Fruit fly (Drosophila melanogaster): Measurements from ENCODE around the gene Orct.
A peak's percentile ranks its signal among the peaks of the same experiment; 100 is the strongest.

The Orct gene

dm6 chr3R:24320342-24320711, 44.3 kb downstream of the Orct start (continued):
- peak; percentile 67 for TF ChIP-seq CG2116 (GFP tag; optimal IDR thresholded peaks at IDR 0.05)
- TF ChIP-seq CG3065 (GFP tag; optimal IDR thresholded peaks at IDR 0.05), result no peak
- no peak for TF ChIP-seq ssp (GFP tag; IDR thresholded peaks at IDR 0.05)
- no peak for TF ChIP-seq al (GFP tag; IDR thresholded peaks at IDR 0.05)
- TF ChIP-seq pita (GFP tag; optimal IDR thresholded peaks at IDR 0.05), result no peak
- TF ChIP-seq Hmx (GFP tag; optimal IDR thresholded peaks at IDR 0.05), result no peak
- TF ChIP-seq her (GFP tag; optimal IDR thresholded peaks at IDR 0.05), result peak; percentile 4
- no peak for TF ChIP-seq rib (GFP tag; IDR thresholded peaks at IDR 0.05)
- TF ChIP-seq HmgZ (tag; optimal IDR thresholded peaks at IDR 0.05), result peak; percentile 25
- TF ChIP-seq knrl (GFP tag; IDR thresholded peaks at IDR 0.05; ENCODE audit: partially characterized antibody), result peak; percentile 63
- no peak for TF ChIP-seq CG8281 (tag; optimal IDR thresholded peaks at IDR 0.05)
- TF ChIP-seq prd (optimal IDR thresholded peaks at IDR 0.05), result no peak
- no peak; the same call in 2 of the 3 replicates for TF ChIP-seq prd (GFP tag; IDR thresholded peaks at IDR 0.05)
- TF ChIP-seq CG12942 (GFP tag; optimal IDR thresholded peaks at IDR 0.05), result no peak
- no peak for TF ChIP-seq pho (GFP tag; optimal IDR thresholded peaks at IDR 0.05)
- no peak for TF ChIP-seq danr (GFP tag; IDR thresholded peaks at IDR 0.05)
- TF ChIP-seq Spps (tag; optimal IDR thresholded peaks at IDR 0.05), result no peak
- no peak for TF ChIP-seq kah (GFP tag; optimal IDR thresholded peaks at IDR 0.05)
- 0 out of 3 replicates have a peak, but pooled peaks have one; percentile 30 for TF ChIP-seq otp (GFP tag; IDR thresholded peaks at IDR 0.05)
- TF ChIP-seq CG4820 (GFP tag; optimal IDR thresholded peaks at IDR 0.05), result no peak
- no peak for TF ChIP-seq CG7928 (GFP tag; optimal IDR thresholded peaks at IDR 0.05)
- TF ChIP-seq cg (GFP tag; optimal IDR thresholded peaks at IDR 0.05), result peak; percentile 97
- TF ChIP-seq pb (GFP tag; optimal IDR thresholded peaks at IDR 0.05), result no peak
- peak; percentile 81 for TF ChIP-seq CG6791 (GFP tag; IDR thresholded peaks at IDR 0.05; ENCODE audit: partially characterized antibody)
- no peak for TF ChIP-seq h (optimal IDR thresholded peaks at IDR 0.05)
- TF ChIP-seq pnt (GFP tag; optimal IDR thresholded peaks at IDR 0.05), result no peak
- no peak for TF ChIP-seq CG32532 (GFP tag; IDR thresholded peaks at IDR 0.05)
- TF ChIP-seq Hey (tag; optimal IDR thresholded peaks at IDR 0.05), result no peak
- no peak for TF ChIP-seq lola (GFP tag; optimal IDR thresholded peaks at IDR 0.05)
- no peak for TF ChIP-seq CG9215 (GFP tag; IDR thresholded peaks at IDR 0.05)
- no peak for TF ChIP-seq CG12071 (GFP tag; optimal IDR thresholded peaks at IDR 0.05)
- TF ChIP-seq Oli (tag; optimal IDR thresholded peaks at IDR 0.05), result no peak
- peak; percentile 87 for TF ChIP-seq Dref (GFP tag; IDR thresholded peaks at IDR 0.05)
- no peak for TF ChIP-seq CG11723 (GFP tag; optimal IDR thresholded peaks at IDR 0.05)
- no peak for TF ChIP-seq dysf (GFP tag; IDR thresholded peaks at IDR 0.05)
- no peak for TF ChIP-seq CG10959 (GFP tag; IDR thresholded peaks at IDR 0.05)
- TF ChIP-seq ap (GFP tag; IDR thresholded peaks at IDR 0.05), result no peak
- no peak for TF ChIP-seq CG17802 (tag; optimal IDR thresholded peaks at IDR 0.05)
- TF ChIP-seq unc-4 (GFP tag; IDR thresholded peaks at IDR 0.05; ENCODE audit: partially characterized antibody), result peak; percentile 63
- TF ChIP-seq sqz (GFP tag; optimal IDR thresholded peaks at IDR 0.05), result no peak
- TF ChIP-seq CG4617 (GFP tag; optimal IDR thresholded peaks at IDR 0.05; ENCODE audit: borderline replicate concordance), result no peak
- TF ChIP-seq CG33557 (GFP tag; optimal IDR thresholded peaks at IDR 0.05), result no peak
- no peak for TF ChIP-seq E2f1 (GFP tag; IDR thresholded peaks at IDR 0.05)
- TF ChIP-seq CG11560 (tag; IDR thresholded peaks at IDR 0.05), result no peak
- TF ChIP-seq Rx (GFP tag; IDR thresholded peaks at IDR 0.05), result no peak
- no peak for TF ChIP-seq Fer2 (tag; optimal IDR thresholded peaks at IDR 0.05)
- TF ChIP-seq CG8924 (tag; optimal IDR thresholded peaks at IDR 0.05), result peak; percentile 88
- TF ChIP-seq Ssrp (tag; optimal IDR thresholded peaks at IDR 0.05), result no peak
- no peak for TF ChIP-seq peb (GFP tag; IDR thresholded peaks at IDR 0.05)
- no peak for TF ChIP-seq Dfd (GFP tag; optimal IDR thresholded peaks at IDR 0.05)
- TF ChIP-seq CG4730 (GFP tag; IDR thresholded peaks at IDR 0.05), result no peak
- no peak for TF ChIP-seq CG8359 (GFP tag; optimal IDR thresholded peaks at IDR 0.05; ENCODE audit: borderline replicate concordance)
- no peak for TF ChIP-seq dati (GFP tag; IDR thresholded peaks at IDR 0.05)
